Worm (Caenorhabditis elegans) whole organism, L1 larva: Measurements from ENCODE around the gene R13A1.1.
A peak's percentile ranks its signal among the peaks of the same experiment; 100 is the strongest.

Experiments used
- C16A3.4 ChIP-seq: fragments of 150-350 bp; optimal IDR thresholded peaks from 2 replicates; lab custom pipeline; 2014; ENCODE audit warnings: missing biosample characterization, missing genetic modification characterization
- C34B4.2 ChIP-seq: sonication (generic microtip); optimal IDR thresholded peaks from 2 replicates; lab custom pipeline; 2017; ENCODE audit warnings: mild to moderate bottlenecking, missing genetic modification characterization, missing compliant biosample characterization
- F16B12.6 ChIP-seq: fragments of 150-350 bp; optimal IDR thresholded peaks from 2 replicates; lab custom pipeline; 2014; ENCODE audit warnings: missing biosample characterization, missing genetic modification characterization
- Y116A8C.19 ChIP-seq: sonication (generic microtip); optimal IDR thresholded peaks from 2 replicates; lab custom pipeline; 2016; ENCODE audit warnings: missing compliant biosample characterization, missing genetic modification characterization, borderline replicate concordance
- aha-1 ChIP-seq: fragments of 150-350 bp; optimal IDR thresholded peaks from 2 replicates; lab custom pipeline; 2014; ENCODE audit warnings: missing biosample characterization, missing genetic modification characterization
- blmp-1 ChIP-seq: fragments of 150-350 bp; optimal IDR thresholded peaks from 2 replicates; lab custom pipeline; 2014; ENCODE audit warnings: missing biosample characterization, missing genetic modification characterization
- ceh-63 ChIP-seq: fragments of 200-800 bp; sonication (Bioruptor generic); optimal IDR thresholded peaks from 2 replicates; lab custom pipeline; 2018; ENCODE audit warnings: mild to moderate bottlenecking, missing genetic modification characterization, missing compliant biosample characterization
- ceh-82 ChIP-seq, 3 experiments: fragments of 150-350 bp in 1 of 3; sonication (generic microtip) in 2 of 3; optimal IDR thresholded peaks; 2 replicates each; lab custom pipeline; 2014 to 2017; ENCODE audit warnings: missing biosample characterization in 3 of 3, missing genetic modification characterization in 3 of 3
- dpl-1 ChIP-seq, 3 experiments: fragments of 150-350 bp in 2 of 3; sonication (generic microtip) in 1 of 3; optimal IDR thresholded peaks; 2 replicates each; lab custom pipeline; 2014 to 2017; ENCODE audit warnings: missing biosample characterization in 3 of 3, missing genetic modification characterization in 3 of 3, missing genetic modification reagents in 3 of 3
- efl-1 ChIP-seq, 4 experiments: fragments of 150-350 bp; optimal IDR thresholded peaks in 3 of 4; peaks in 1 of 4; 1 replicate in 1 of 4; 2 replicates in 3 of 4; lab custom pipeline; 2014; ENCODE audit warnings: missing biosample characterization in 2 of 4, missing genetic modification characterization in 2 of 4, missing genetic modification reagents in 2 of 4
- egl-27 ChIP-seq, 2 experiments: fragments of 150-350 bp in 1 of 2; sonication (generic microtip); optimal IDR thresholded peaks; 3 replicates each; lab custom pipeline; 2017 to 2018; ENCODE audit warnings: missing biosample characterization in 2 of 2, missing genetic modification characterization in 2 of 2, missing genetic modification reagents in 2 of 2
- elt-2 ChIP-seq: sonication (generic microtip); optimal IDR thresholded peaks from 2 replicates; lab custom pipeline; 2016; ENCODE audit warnings: missing genetic modification characterization, mild to moderate bottlenecking, inconsistent platforms, missing compliant biosample characterization, missing genetic modification reagents
- elt-3 ChIP-seq, 6 experiments: fragments of 150-350 bp in 1 of 6; sonication (generic microtip); optimal IDR thresholded peaks; 2 replicates each; lab custom pipeline; 2017 to 2018; ENCODE audit warnings: missing biosample characterization in 6 of 6, missing genetic modification characterization in 6 of 6, inconsistent platforms in 1 of 6
- ets-5 ChIP-seq: fragments of 200-800 bp; sonication (Bioruptor generic); IDR thresholded peaks from 2 replicates; pipeline ENCODE4 v1.3.6; 2022; ENCODE audit warnings: missing genetic modification characterization, missing compliant biosample characterization
- fkh-10 ChIP-seq: sonication (generic microtip); optimal IDR thresholded peaks from 2 replicates; lab custom pipeline; 2017; ENCODE audit warnings: missing biosample characterization, missing genetic modification reagents, missing genetic modification characterization
- fkh-8 ChIP-seq: sonication (generic microtip); optimal IDR thresholded peaks from 2 replicates; lab custom pipeline; 2016; ENCODE audit warnings: mild to moderate bottlenecking, missing genetic modification characterization, missing compliant biosample characterization
- grh-1 ChIP-seq: fragments of 200-800 bp; sonication (Bioruptor generic); IDR thresholded peaks from 2 replicates; pipeline ENCODE4 v1.3.6; 2022; ENCODE audit warnings: missing genetic modification reagents, missing genetic modification characterization, missing compliant biosample characterization
- hlh-17 ChIP-seq: fragments of 200-800 bp; sonication (Bioruptor generic); optimal IDR thresholded peaks from 2 replicates; lab custom pipeline; 2018; ENCODE audit warnings: missing genetic modification characterization, mild to moderate bottlenecking, missing compliant biosample characterization, moderate library complexity, borderline replicate concordance
- irx-1 ChIP-seq: sonication (generic microtip); optimal IDR thresholded peaks from 2 replicates; lab custom pipeline; 2016; ENCODE audit warnings: missing genetic modification characterization, missing compliant biosample characterization
- jun-1 ChIP-seq: fragments of 150-350 bp; optimal IDR thresholded peaks from 2 replicates; lab custom pipeline; 2014; ENCODE audit warnings: missing biosample characterization, missing genetic modification reagents, missing genetic modification characterization
- lin-13 ChIP-seq: fragments of 150-350 bp; optimal IDR thresholded peaks from 2 replicates; lab custom pipeline; 2014; ENCODE audit warnings: missing biosample characterization, missing genetic modification reagents, missing genetic modification characterization
- lin-15B ChIP-seq: fragments of 150-350 bp; sonication (generic microtip); optimal IDR thresholded peaks from 3 replicates; lab custom pipeline; 2014; ENCODE audit warnings: missing biosample characterization, missing genetic modification characterization
- lin-39 ChIP-seq: fragments of 150-350 bp; optimal IDR thresholded peaks from 2 replicates; lab custom pipeline; 2014; ENCODE audit warnings: missing biosample characterization, missing genetic modification reagents, missing genetic modification characterization
- lir-3 ChIP-seq: sonication (generic microtip); optimal IDR thresholded peaks from 2 replicates; lab custom pipeline; 2016; ENCODE audit warnings: mild to moderate bottlenecking, missing genetic modification characterization, moderate library complexity, missing compliant biosample characterization; ENCODE audit not compliant: poor library complexity
- lsy-2 ChIP-seq, 2 experiments: fragments of 150-350 bp; optimal IDR thresholded peaks; 2 replicates each; lab custom pipeline; 2014; ENCODE audit warnings: missing biosample characterization in 2 of 2, missing genetic modification characterization in 2 of 2
- mab-9 ChIP-seq: fragments of 200-800 bp; sonication (Bioruptor generic); IDR thresholded peaks from 2 replicates; pipeline ENCODE4 v1.3.6; 2022; ENCODE audit warnings: missing genetic modification reagents, missing genetic modification characterization, missing compliant biosample characterization
- mdl-1 ChIP-seq, 2 experiments: fragments of 150-350 bp; optimal IDR thresholded peaks; 2 replicates each; lab custom pipeline; 2014 to 2017; ENCODE audit warnings: missing biosample characterization in 2 of 2, missing genetic modification characterization in 2 of 2, inconsistent platforms in 1 of 2
- mef-2 ChIP-seq: fragments of 150-350 bp; optimal IDR thresholded peaks from 2 replicates; lab custom pipeline; 2014; ENCODE audit warnings: missing biosample characterization, missing genetic modification characterization
- nhr-19 ChIP-seq: fragments of 200-800 bp; sonication (Bioruptor generic); conservative IDR thresholded peaks from 2 replicates; pipeline ENCODE4 v1.3.6; 2022; ENCODE audit warnings: missing genetic modification characterization, missing compliant biosample characterization
- nhr-20 ChIP-seq: sonication (generic microtip); optimal IDR thresholded peaks from 2 replicates; lab custom pipeline; 2016; ENCODE audit warnings: mild to moderate bottlenecking, missing genetic modification characterization, missing compliant biosample characterization
- nhr-237 ChIP-seq: fragments of 150-350 bp; optimal IDR thresholded peaks from 2 replicates; lab custom pipeline; 2014; ENCODE audit warnings: missing biosample characterization, missing genetic modification characterization
- nhr-28 ChIP-seq: fragments of 150-350 bp; optimal IDR thresholded peaks from 2 replicates; lab custom pipeline; 2014; ENCODE audit warnings: missing biosample characterization, missing genetic modification characterization
- nhr-47 ChIP-seq: sonication (generic microtip); optimal IDR thresholded peaks from 2 replicates; lab custom pipeline; 2016; ENCODE audit warnings: mild to moderate bottlenecking, missing genetic modification characterization, moderate library complexity, missing compliant biosample characterization
- nhr-71 ChIP-seq: sonication (generic microtip); optimal IDR thresholded peaks from 2 replicates; lab custom pipeline; 2016; ENCODE audit warnings: mild to moderate bottlenecking, missing genetic modification characterization, moderate library complexity, missing compliant biosample characterization
- nhr-76 ChIP-seq: sonication (generic microtip); optimal IDR thresholded peaks from 2 replicates; lab custom pipeline; 2017; ENCODE audit warnings: missing biosample characterization, missing genetic modification characterization
- nhr-77 ChIP-seq: fragments of 150-350 bp; optimal IDR thresholded peaks from 2 replicates; lab custom pipeline; 2014; ENCODE audit warnings: missing biosample characterization, missing genetic modification characterization
- nhr-85 ChIP-seq: sonication (generic microtip); peaks from one replicate; lab custom pipeline; 2016; ENCODE audit warnings: missing genetic modification characterization, inconsistent platforms, missing compliant biosample characterization
- nhr-90 ChIP-seq: sonication (generic microtip); optimal IDR thresholded peaks from 2 replicates; lab custom pipeline; 2016; ENCODE audit warnings: mild to moderate bottlenecking, missing genetic modification characterization, missing compliant biosample characterization; ENCODE audit not compliant: poor library complexity
- rnt-1 ChIP-seq: sonication (generic microtip); optimal IDR thresholded peaks from 2 replicates; lab custom pipeline; 2016; ENCODE audit warnings: mild to moderate bottlenecking, missing genetic modification characterization, moderate library complexity, missing compliant biosample characterization
- skn-1 ChIP-seq: fragments of 150-350 bp; optimal IDR thresholded peaks from 2 replicates; lab custom pipeline; 2014; ENCODE audit warnings: missing biosample characterization, missing genetic modification characterization
- snpc-4 ChIP-seq: fragments of 150-350 bp; optimal IDR thresholded peaks from 2 replicates; lab custom pipeline; 2014; ENCODE audit warnings: missing biosample characterization, missing genetic modification characterization
- snu-23 ChIP-seq: sonication (generic microtip); optimal IDR thresholded peaks from 2 replicates; lab custom pipeline; 2016; ENCODE audit warnings: missing genetic modification characterization, missing compliant biosample characterization
- sup-37 ChIP-seq: fragments of 200-800 bp; sonication (Bioruptor generic); optimal IDR thresholded peaks from 2 replicates; lab custom pipeline; 2018; ENCODE audit warnings: mild to moderate bottlenecking, missing genetic modification characterization, missing compliant biosample characterization
- swsn-7 ChIP-seq: sonication (generic microtip); optimal IDR thresholded peaks from 2 replicates; lab custom pipeline; 2016; ENCODE audit warnings: missing genetic modification characterization, missing compliant biosample characterization
- tlp-1 ChIP-seq: fragments of 150-350 bp; optimal IDR thresholded peaks from 2 replicates; lab custom pipeline; 2014; ENCODE audit warnings: missing biosample characterization, missing genetic modification characterization
- unc-130 ChIP-seq: fragments of 150-350 bp; optimal IDR thresholded peaks from 2 replicates; lab custom pipeline; 2017; ENCODE audit warnings: missing biosample characterization, missing genetic modification characterization, inconsistent platforms
- unc-30 ChIP-seq: sonication (generic microtip); optimal IDR thresholded peaks from 2 replicates; lab custom pipeline; 2017; ENCODE audit warnings: missing biosample characterization, missing genetic modification characterization
- unc-62 ChIP-seq: fragments of 150-350 bp; optimal IDR thresholded peaks from 2 replicates; lab custom pipeline; 2014; ENCODE audit warnings: missing biosample characterization, missing genetic modification reagents, missing genetic modification characterization
- unc-86 ChIP-seq: sonication (generic microtip); optimal IDR thresholded peaks from 2 replicates; lab custom pipeline; 2016; ENCODE audit warnings: missing genetic modification characterization, missing compliant biosample characterization
- zag-1 ChIP-seq: fragments of 150-350 bp; optimal IDR thresholded peaks from 2 replicates; lab custom pipeline; 2014; ENCODE audit warnings: missing biosample characterization, missing genetic modification characterization
- ztf-11 ChIP-seq, 2 experiments: sonication (generic microtip); optimal IDR thresholded peaks; 2 replicates each; lab custom pipeline; 2016 to 2017; ENCODE audit warnings: missing genetic modification characterization in 2 of 2, missing biosample characterization in 1 of 2, missing compliant biosample characterization in 1 of 2
- ztf-4 ChIP-seq: fragments of 150-350 bp; optimal IDR thresholded peaks from 2 replicates; lab custom pipeline; 2014; ENCODE audit warnings: missing biosample characterization, missing genetic modification characterization

The R13A1.1 gene

DNA sequence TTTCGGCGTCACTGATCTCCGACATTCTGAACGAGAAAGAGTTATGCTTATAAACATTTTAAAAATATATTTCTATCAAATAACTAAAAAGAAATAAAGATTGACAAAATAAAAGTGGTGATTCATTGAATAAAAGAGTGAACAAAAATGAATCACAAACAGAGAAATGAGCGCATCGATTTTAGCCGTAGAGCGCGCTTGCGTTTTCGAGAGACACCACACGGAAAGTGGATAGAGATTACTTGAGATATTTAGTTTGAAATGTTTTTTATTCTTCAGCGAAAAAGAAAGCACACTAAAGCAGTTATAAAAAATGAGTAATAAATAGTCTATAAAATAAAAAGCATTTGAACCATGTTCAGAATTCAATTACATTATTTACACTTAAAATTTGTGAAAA, 10.4 kb downstream of the R13A1.1 start, which contains the start of gene cap-1:
TSS of gene cap-1 (minus strand) at position 26 of the 400 bp plus-strand sequence.
- no peak for TF ChIP-seq hlh-17 (GFP tag; lab: Kevin White, UChicago)
- TF ChIP-seq ceh-63 (GFP tag; lab: Kevin White, UChicago), result no peak
- peak; percentile 11 for TF ChIP-seq irx-1 (tag; lab: Kevin White, UChicago)
- peak; percentile 39 for TF ChIP-seq fkh-10 (GFP tag; lab: Kevin White, UChicago)
- TF ChIP-seq lin-13 (GFP tag; lab: Kevin White, UChicago), result no peak
- TF ChIP-seq snpc-4 (tag; lab: Kevin White, UChicago), result peak; percentile 46
- peak; percentile 77 for TF ChIP-seq rnt-1 (tag; lab: Kevin White, UChicago)
- TF ChIP-seq nhr-47, result peak; percentile 62
- no peak for TF ChIP-seq tlp-1 (tag; lab: Kevin White, UChicago)
- no peak for TF ChIP-seq nhr-76 (tag; lab: Kevin White, UChicago)
- TF ChIP-seq efl-1 (optimal IDR thresholded peaks at IDR 0.05; lab: Kevin White, UChicago), result peak; percentile 67 to 73
- TF ChIP-seq efl-1 (GFP tag; optimal IDR thresholded peaks at IDR 0.05 in 1 of 2; lab: Kevin White, UChicago), result peak; percentile 63 to 89
- TF ChIP-seq lin-39 (tag; lab: Kevin White, UChicago), result no peak
- no peak for TF ChIP-seq C34B4.2 (tag; lab: Kevin White, UChicago)
- peak; percentile 13 for TF ChIP-seq elt-2
- TF ChIP-seq dpl-1 (GFP tag; optimal IDR thresholded peaks at IDR 0.05; lab: Kevin White, UChicago), result peak; percentile 51 to 69 (median 57)
- TF ChIP-seq nhr-77 (tag; lab: Kevin White, UChicago), result peak; percentile 49
- TF ChIP-seq ztf-4 (tag; lab: Kevin White, UChicago), result no peak
- TF ChIP-seq blmp-1, result peak; percentile 83
- TF ChIP-seq ets-5 (GFP tag; lab: Robert Waterston, UW), result no peak
- 0 out of 2 replicates have a peak, but pooled peaks have one; percentile 13 for TF ChIP-seq nhr-19
- peak; percentile 78 for TF ChIP-seq nhr-71 (tag; lab: Kevin White, UChicago)
- TF ChIP-seq zag-1 (tag; lab: Kevin White, UChicago), result no peak
- TF ChIP-seq unc-62, result no peak
- peak; percentile 53 for TF ChIP-seq nhr-85 (tag; lab: Kevin White, UChicago)
- peak; percentile 13 for TF ChIP-seq nhr-237
- TF ChIP-seq Y116A8C.19 (tag; lab: Kevin White, UChicago), result no peak
- TF ChIP-seq ztf-11 (tag; optimal IDR thresholded peaks at IDR 0.05; lab: Kevin White, UChicago), result no peak
- peak; percentile 85 for TF ChIP-seq unc-130 (tag; lab: Kevin White, UChicago)
- no peak for TF ChIP-seq nhr-28 (tag; lab: Kevin White, UChicago)
- peak; percentile 68 for TF ChIP-seq fkh-8 (tag; lab: Kevin White, UChicago)
- peak; percentile 57 to 87 for TF ChIP-seq lsy-2 (tag; optimal IDR thresholded peaks at IDR 0.05; lab: Kevin White, UChicago)
- peak; percentile 82 for TF ChIP-seq C16A3.4 (tag; lab: Kevin White, UChicago)
- no peak for TF ChIP-seq egl-27 (tag; optimal IDR thresholded peaks at IDR 0.05; lab: Kevin White, UChicago)
- TF ChIP-seq aha-1, result no peak
- TF ChIP-seq lir-3 (tag; lab: Kevin White, UChicago), result peak; percentile 69
- peak; percentile 61 for TF ChIP-seq swsn-7 (tag; lab: Kevin White, UChicago)
- no peak for TF ChIP-seq sup-37 (GFP tag; lab: Kevin White, UChicago)
- TF ChIP-seq unc-30, result no peak
- peak in 2 of 6 experiments; percentile 5 to 82 for TF ChIP-seq elt-3 (tag; optimal IDR thresholded peaks at IDR 0.05; lab: Kevin White, UChicago)
- TF ChIP-seq F16B12.6 (tag; lab: Kevin White, UChicago), result peak; percentile 27
- peak; percentile 25 for TF ChIP-seq unc-86
- TF ChIP-seq mef-2 (tag; lab: Kevin White, UChicago), result peak; percentile 2
- TF ChIP-seq grh-1 (GFP tag; lab: Robert Waterston, UW), result no peak
- peak; percentile 66 for TF ChIP-seq skn-1 (tag; lab: Kevin White, UChicago)
- TF ChIP-seq snu-23 (GFP tag; lab: Kevin White, UChicago), result peak; percentile 80
- TF ChIP-seq nhr-20, result peak; percentile 62
- TF ChIP-seq lin-15B (tag; lab: Kevin White, UChicago), result peak; percentile 69
- TF ChIP-seq mab-9, result no peak
- peak; percentile 20 for TF ChIP-seq jun-1
- TF ChIP-seq ceh-82 (tag; optimal IDR thresholded peaks at IDR 0.05; lab: Kevin White, UChicago), result peak; percentile 36 to 85 (median 67)
- TF ChIP-seq nhr-90 (tag; lab: Kevin White, UChicago), result peak; percentile 31
- peak in 1 of 2 experiments; percentile 40 for TF ChIP-seq mdl-1 (tag; optimal IDR thresholded peaks at IDR 0.05; lab: Kevin White, UChicago)
